Fruit fly (Drosophila melanogaster) whole organism, embryonic: ENCODE data around the gene Atx-1.

Source experiments
- Adf1 ChIP-seq: fragments of 200-800 bp; sonication (Bioruptor generic); IDR thresholded peaks from 2 replicates; pipeline ENCODE4 v1.3.6; 2022; ENCODE audit warnings: missing biosample characterization, missing genetic modification characterization
- Bteb2 ChIP-seq: fragments of 200-800 bp; sonication (Bioruptor generic); optimal IDR thresholded peaks from 2 replicates; lab custom pipeline; 2016; ENCODE audit warnings: missing biosample characterization, missing genetic modification characterization
- CG11723 ChIP-seq: fragments of 200-800 bp; sonication (Bioruptor generic); optimal IDR thresholded peaks from 2 replicates; lab custom pipeline; 2017; ENCODE audit warnings: missing biosample characterization, mild to moderate bottlenecking, missing genetic modification characterization
- CG12769 ChIP-seq: fragments of 200-800 bp; sonication (Bioruptor generic); optimal IDR thresholded peaks from 2 replicates; lab custom pipeline; 2019; ENCODE audit warnings: missing biosample characterization, mild to moderate bottlenecking, missing genetic modification characterization, moderate library complexity
- CG14860 ChIP-seq: fragments of 200-800 bp; sonication (Bioruptor generic); IDR thresholded peaks from 3 replicates; pipeline ENCODE4 v1.3.6; 2022; ENCODE audit warnings: missing biosample characterization, missing genetic modification characterization; ENCODE audit not compliant: partially characterized antibody
- CG1529 ChIP-seq: fragments of 200-800 bp; sonication (Bioruptor generic); optimal IDR thresholded peaks from 3 replicates; lab custom pipeline; 2018; ENCODE audit warnings: missing biosample characterization, missing genetic modification characterization
- CG1647 ChIP-seq: fragments of 200-800 bp; sonication (Bioruptor generic); optimal IDR thresholded peaks from 3 replicates; lab custom pipeline; 2016; ENCODE audit warnings: missing biosample characterization, missing genetic modification characterization
- CG17186 ChIP-seq: fragments of 200-800 bp; sonication (Bioruptor generic); optimal IDR thresholded peaks from 3 replicates; lab custom pipeline; 2017; ENCODE audit warnings: missing biosample characterization, missing genetic modification reagents, missing genetic modification characterization
- CG18011 ChIP-seq: fragments of 200-800 bp; sonication (Bioruptor generic); optimal IDR thresholded peaks from 2 replicates; lab custom pipeline; 2017; ENCODE audit warnings: missing biosample characterization, missing genetic modification characterization, mild to moderate bottlenecking, moderate library complexity, missing genotype
- CG1832 ChIP-seq: fragments of 200-800 bp; sonication (Bioruptor generic); optimal IDR thresholded peaks from 2 replicates; lab custom pipeline; 2017; ENCODE audit warnings: missing biosample characterization, mild to moderate bottlenecking, missing genetic modification characterization, inconsistent platforms
- CG18764 ChIP-seq: fragments of 200-800 bp; sonication (Bioruptor generic); optimal IDR thresholded peaks from 3 replicates; lab custom pipeline; 2016; ENCODE audit warnings: missing biosample characterization, missing genetic modification characterization
- CG2889 ChIP-seq: fragments of 200-800 bp; sonication (Bioruptor generic); IDR thresholded peaks from 3 replicates; pipeline ENCODE4 v1.3.6; 2022; ENCODE audit warnings: missing biosample characterization, missing genetic modification characterization
- CG3163 ChIP-seq: fragments of 200-800 bp; sonication (Bioruptor generic); optimal IDR thresholded peaks from 3 replicates; lab custom pipeline; 2016; ENCODE audit warnings: missing biosample characterization, missing genetic modification characterization
- CG3281 ChIP-seq: fragments of 200-800 bp; sonication (Bioruptor generic); optimal IDR thresholded peaks from 3 replicates; lab custom pipeline; 2017; ENCODE audit warnings: missing biosample characterization, mild to moderate bottlenecking, missing genetic modification characterization
- CG34422 ChIP-seq: fragments of 200-800 bp; sonication (Bioruptor generic); IDR thresholded peaks from 3 replicates; pipeline ENCODE4 v1.3.6; 2022; ENCODE audit warnings: missing biosample characterization, missing genetic modification characterization
- CG3726 ChIP-seq: fragments of 200-800 bp; sonication (Bioruptor generic); IDR thresholded peaks from 3 replicates; pipeline ENCODE4, ENCODE4 v1.3.6; 2022; ENCODE audit warnings: missing biosample characterization, missing genetic modification characterization
- CG6272 ChIP-seq: fragments of 200-800 bp; sonication (Bioruptor generic); IDR thresholded peaks from 2 replicates; pipeline ENCODE4 v1.3.6; 2022; ENCODE audit warnings: missing biosample characterization, missing genetic modification characterization
- CG6683 ChIP-seq: fragments of 200-800 bp; sonication (Bioruptor generic); optimal IDR thresholded peaks from 2 replicates; lab custom pipeline; 2017; ENCODE audit warnings: missing biosample characterization, mild to moderate bottlenecking, missing genetic modification characterization, missing genetic modification reagents
- CG6813 ChIP-seq: fragments of 200-800 bp; sonication (Bioruptor generic); optimal IDR thresholded peaks from 2 replicates; lab custom pipeline; 2017; ENCODE audit warnings: missing biosample characterization, missing genetic modification characterization, mild to moderate bottlenecking, moderate library complexity, missing genetic modification reagents
- CG7786 ChIP-seq: fragments of 200-800 bp; sonication (Bioruptor generic); optimal IDR thresholded peaks from 2 replicates; lab custom pipeline; 2016; ENCODE audit warnings: missing biosample characterization, missing genetic modification characterization
- CG7987 ChIP-seq: fragments of 200-800 bp; sonication (Bioruptor generic); optimal IDR thresholded peaks from 2 replicates; lab custom pipeline; 2018; ENCODE audit warnings: missing biosample characterization, mild to moderate bottlenecking, missing genetic modification characterization, moderate library complexity
- CG9215 ChIP-seq: fragments of 200-800 bp; sonication (Bioruptor generic); IDR thresholded peaks from 2 replicates; pipeline ENCODE4 v1.3.6; 2022; ENCODE audit warnings: missing biosample characterization, missing genetic modification characterization
- CG9932 ChIP-seq: fragments of 200-800 bp; sonication (Bioruptor generic); IDR thresholded peaks from 2 replicates; pipeline ENCODE4 v1.3.6; 2022; ENCODE audit warnings: missing biosample characterization, missing genetic modification characterization
- Dek ChIP-seq: fragments of 200-800 bp; sonication (Bioruptor generic); optimal IDR thresholded peaks from 3 replicates; lab custom pipeline; 2019; ENCODE audit warnings: missing biosample characterization, mild to moderate bottlenecking, missing genetic modification characterization, moderate library complexity
- Gsc ChIP-seq: fragments of 200-800 bp; sonication (Bioruptor generic); IDR thresholded peaks from 2 replicates; pipeline ENCODE4 v1.3.6; 2022; ENCODE audit warnings: missing biosample characterization, missing genetic modification characterization
- Hr51 ChIP-seq, 2 experiments: fragments of 200-800 bp; sonication (Bioruptor generic); optimal IDR thresholded peaks; 2 replicates in 1 of 2; 3 replicates in 1 of 2; lab custom pipeline; 2016 to 2018; ENCODE audit warnings: missing biosample characterization in 2 of 2, missing genetic modification characterization in 2 of 2, mild to moderate bottlenecking in 1 of 2, moderate library complexity in 1 of 2
- Hsf ChIP-seq: fragments of 200-800 bp; sonication (Bioruptor generic); optimal IDR thresholded peaks from 3 replicates; lab custom pipeline; 2016; ENCODE audit warnings: missing biosample characterization, missing genetic modification characterization
- MESR4 ChIP-seq: fragments of 200-800 bp; sonication (Bioruptor generic); optimal IDR thresholded peaks from 2 replicates; lab custom pipeline; 2018; ENCODE audit warnings: missing biosample characterization, mild to moderate bottlenecking, missing genetic modification characterization, moderate library complexity
- Oli ChIP-seq: fragments of 200-800 bp; sonication (Bioruptor generic); optimal IDR thresholded peaks from 2 replicates; lab custom pipeline; 2018; ENCODE audit warnings: missing biosample characterization, mild to moderate bottlenecking, missing genetic modification characterization, moderate library complexity
- Sox100B ChIP-seq: fragments of 200-800 bp; sonication (Bioruptor generic); optimal IDR thresholded peaks from 3 replicates; lab custom pipeline; 2018; ENCODE audit warnings: missing biosample characterization, mild to moderate bottlenecking, missing genetic modification characterization
- YL-1 ChIP-seq: fragments of 200-800 bp; sonication (Bioruptor generic); optimal IDR thresholded peaks from 3 replicates; lab custom pipeline; 2017; ENCODE audit warnings: missing biosample characterization, mild to moderate bottlenecking, missing genetic modification characterization
- ash1 ChIP-seq: fragments of 200-800 bp; sonication (Bioruptor generic); optimal IDR thresholded peaks from 2 replicates; lab custom pipeline; 2018; ENCODE audit warnings: missing biosample characterization, mild to moderate bottlenecking, missing genetic modification characterization
- chm ChIP-seq: fragments of 200-800 bp; sonication (Bioruptor generic); IDR thresholded peaks from 2 replicates; pipeline ENCODE4 v1.3.6; 2022; ENCODE audit warnings: missing biosample characterization, missing genetic modification characterization
- ewg ChIP-seq: fragments of 200-800 bp; sonication (Bioruptor generic); optimal IDR thresholded peaks from 3 replicates; lab custom pipeline; 2017; ENCODE audit warnings: mild to moderate bottlenecking, missing biosample characterization, missing genetic modification reagents, missing genetic modification characterization
- gem ChIP-seq: fragments of 200-800 bp; sonication (Bioruptor generic); optimal IDR thresholded peaks from 2 replicates; lab custom pipeline; 2019; ENCODE audit warnings: missing biosample characterization, mild to moderate bottlenecking, missing genetic modification characterization, moderate library complexity
- grn ChIP-seq: fragments of 200-800 bp; sonication (Bioruptor generic); optimal IDR thresholded peaks from 3 replicates; lab custom pipeline; 2017; ENCODE audit warnings: missing biosample characterization, missing genetic modification characterization
- ind ChIP-seq: fragments of 200-800 bp; sonication (Bioruptor generic); optimal IDR thresholded peaks from 3 replicates; lab custom pipeline; 2016; ENCODE audit warnings: missing biosample characterization, missing genetic modification characterization
- nerfin-1 ChIP-seq: fragments of 200-800 bp; sonication (Bioruptor generic); optimal IDR thresholded peaks from 3 replicates; lab custom pipeline; 2019; ENCODE audit warnings: missing biosample characterization, mild to moderate bottlenecking, missing genetic modification characterization, moderate library complexity
- row ChIP-seq: fragments of 200-800 bp; sonication (Bioruptor generic); IDR thresholded peaks from 3 replicates; pipeline ENCODE4 v1.3.6; 2022; ENCODE audit warnings: missing biosample characterization, missing genetic modification characterization
- sd ChIP-seq: fragments of 200-800 bp; sonication (Bioruptor generic); optimal IDR thresholded peaks from 3 replicates; lab custom pipeline; 2018; ENCODE audit warnings: missing biosample characterization, mild to moderate bottlenecking, missing genetic modification characterization, moderate library complexity
- sisA ChIP-seq: fragments of 200-800 bp; sonication (Bioruptor generic); IDR thresholded peaks from 2 replicates; pipeline ENCODE4 v1.3.6; 2022; ENCODE audit warnings: missing biosample characterization, missing genetic modification characterization
- sob ChIP-seq: fragments of 200-800 bp; sonication (Bioruptor generic); IDR thresholded peaks from 2 replicates; pipeline ENCODE4 v1.3.6; 2022; ENCODE audit warnings: missing biosample characterization, missing genetic modification characterization
- stc ChIP-seq: fragments of 200-800 bp; sonication (Bioruptor generic); IDR thresholded peaks from 2 replicates; pipeline ENCODE4 v1.3.6; 2022; ENCODE audit warnings: missing biosample characterization, missing genetic modification characterization
- tll ChIP-seq, 2 experiments: fragments of 200-800 bp in 1 of 2; fragments of >200 bp in 1 of 2; sonication (Bioruptor generic) in 1 of 2; optimal IDR thresholded peaks; 2 replicates each; lab custom pipeline; 2017 to 2019; ENCODE audit warnings: missing biosample characterization in 2 of 2, missing genetic modification characterization in 2 of 2, mild to moderate bottlenecking in 1 of 2, moderate library complexity in 1 of 2
- wek ChIP-seq: fragments of 200-800 bp; sonication (Bioruptor generic); optimal IDR thresholded peaks from 3 replicates; lab custom pipeline; 2018; ENCODE audit warnings: missing biosample characterization, mild to moderate bottlenecking, missing genetic modification characterization, moderate library complexity
- wor ChIP-seq: fragments of 200-800 bp; sonication (Bioruptor generic); IDR thresholded peaks from 2 replicates; pipeline ENCODE4 v1.3.6; 2022; ENCODE audit warnings: missing biosample characterization, missing genetic modification characterization

The Atx-1 gene

DNA sequence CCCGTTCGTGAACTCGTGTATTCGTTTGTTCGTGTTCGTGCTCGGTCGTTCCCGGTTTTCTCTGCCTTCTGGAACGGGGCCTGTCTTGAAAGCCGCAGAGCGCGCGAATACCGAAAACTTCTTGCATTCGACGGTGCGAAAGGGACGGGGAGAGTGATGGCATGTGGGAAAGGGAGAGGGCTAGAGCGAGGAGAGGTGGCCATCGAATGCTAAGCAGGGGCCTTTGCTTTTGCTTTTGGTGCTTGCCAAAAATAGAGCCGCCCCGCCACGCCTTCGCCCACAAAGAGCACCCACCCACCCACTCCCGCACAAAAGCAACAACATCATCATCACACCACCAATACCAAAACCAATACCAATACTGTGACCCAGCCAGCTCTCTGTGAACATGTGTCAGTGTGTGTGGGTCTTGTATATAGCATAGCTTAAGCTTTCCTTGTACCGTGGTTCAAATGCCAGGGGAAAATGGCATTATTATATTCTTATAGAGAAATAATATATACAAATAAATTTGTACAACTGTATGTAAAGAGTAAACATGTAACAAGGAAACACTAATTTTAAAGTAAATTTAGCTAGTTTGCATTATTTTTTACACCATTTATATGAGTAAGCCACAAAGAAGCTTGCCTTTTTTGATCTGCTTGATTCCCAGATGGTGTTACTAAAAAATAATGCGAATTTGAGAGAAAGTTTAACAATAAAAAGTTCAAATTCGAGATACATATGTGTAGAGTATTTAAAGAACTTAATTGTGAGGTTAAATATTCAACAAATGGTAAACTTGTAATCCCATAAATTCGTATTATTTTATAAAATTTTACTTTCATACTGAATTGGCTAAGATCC lies 44.4 kb downstream of the Atx-1 start, which contains the start of gene CG14434 (continued):
- TF ChIP-seq CG1832 (GFP tag; lab: Kevin White, UChicago) (peak; percentile 70), CG9932 (GFP tag; lab: Robert Waterston, UW) (peak; percentile 47), Sox100B (peak; percentile 95), CG18764 (GFP tag; lab: Kevin White, UChicago) (peak; percentile 61), sisA (GFP tag; lab: Robert Waterston, UW) (peak; percentile 58; the same call in 1 of the 2 replicates), YL-1 (GFP tag; lab: Kevin White, UChicago) (peak; percentile 49), CG6272 (no peak), CG18011 (GFP tag; lab: Kevin White, UChicago) (peak; percentile 37), CG2889 (GFP tag; lab: Robert Waterston, UW) (no peak; the same call in 2 of the 3 replicates)
- TF ChIP-seq, all 482 proteins: peak for 299

DNA sequence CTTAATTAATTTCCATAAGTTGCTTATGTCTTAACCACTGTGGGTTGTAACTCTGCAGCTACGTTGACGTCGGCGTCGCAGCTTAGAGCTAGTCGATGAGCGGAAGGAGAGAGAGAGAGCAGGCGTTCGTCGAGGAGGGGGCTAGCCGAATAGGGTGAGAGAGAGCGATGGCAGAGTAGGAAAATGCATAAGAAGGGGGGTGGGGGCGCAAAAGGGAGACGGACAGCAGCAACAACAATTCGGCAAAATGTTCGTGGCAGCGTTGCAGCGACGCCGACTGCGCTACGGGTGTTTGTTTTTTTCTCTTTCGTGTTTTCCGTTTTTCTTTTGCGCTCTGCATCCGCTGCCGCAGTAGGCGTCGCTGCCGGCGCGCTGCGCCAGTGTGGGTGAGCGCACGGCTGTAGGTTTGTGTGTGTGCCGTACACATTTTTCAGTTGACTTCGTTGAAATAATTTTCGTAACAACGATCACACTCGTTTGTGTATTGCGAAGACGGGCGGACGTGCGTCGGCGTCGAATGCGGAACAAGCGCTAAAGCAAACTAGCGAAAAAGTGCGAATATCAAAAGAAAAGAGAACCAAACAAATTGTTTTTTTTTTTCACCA lies 45.1 kb downstream of the Atx-1 start:
- TF ChIP-seq CG14860 (no peak), chm (GFP tag; lab: Robert Waterston, UW) (peak; percentile 75), CG3281 (GFP tag; lab: Kevin White, UChicago) (no peak), wor (no peak), Adf1 (peak; percentile 99), Oli (tag; lab: Kevin White, UChicago) (no peak), CG1529 (GFP tag; lab: Kevin White, UChicago) (no peak), ind (GFP tag; lab: Kevin White, UChicago) (no peak), gem (tag; lab: Kevin White, UChicago) (no peak), CG7987 (GFP tag; lab: Kevin White, UChicago) (no peak), tll (GFP tag; optimal IDR thresholded peaks at IDR 0.05; lab: Kevin White, UChicago) (peak in 1 of 2 experiments; percentile 5), sob (GFP tag; lab: Robert Waterston, UW) (0 out of 2 replicates have a peak, but pooled peaks have one; percentile 16), Bteb2 (GFP tag; lab: Kevin White, UChicago) (no peak), grn (GFP tag; lab: Kevin White, UChicago) (no peak), ash1 (GFP tag; lab: Kevin White, UChicago) (peak; percentile 47), CG3163 (GFP tag; lab: Kevin White, UChicago) (peak; percentile 33), ewg (GFP tag; lab: Kevin White, UChicago) (no peak), Gsc (GFP tag; lab: Robert Waterston, UW) (no peak), sd (tag; lab: Kevin White, UChicago) (peak; percentile 72), CG7786 (no peak), nerfin-1 (tag; lab: Kevin White, UChicago) (peak; percentile 57), CG12769 (tag; lab: Kevin White, UChicago) (no peak), CG1647 (GFP tag; lab: Kevin White, UChicago) (no peak), MESR4 (no peak), CG9215 (GFP tag; lab: Robert Waterston, UW) (no peak), Hr51 (GFP tag; optimal IDR thresholded peaks at IDR 0.05; lab: Kevin White, UChicago) (no peak), wek (GFP tag; lab: Kevin White, UChicago) (no peak), CG34422 (GFP tag; lab: Robert Waterston, UW) (peak; percentile 66; the same call in 1 of the 3 replicates), CG11723 (peak; percentile 38), CG6813 (no peak), CG17186 (GFP tag; lab: Kevin White, UChicago) (no peak), CG6683 (GFP tag; lab: Kevin White, UChicago) (no peak), stc (GFP tag; lab: Robert Waterston, UW) (no peak), Dek (tag; lab: Kevin White, UChicago) (no peak), row (GFP tag; lab: Robert Waterston, UW) (no peak; the same call in 2 of the 3 replicates), CG3726 (no peak; the same call in 2 of the 3 replicates), Hsf (GFP tag; lab: Kevin White, UChicago) (no peak)
